Worm (Caenorhabditis elegans) whole organism, midembryonic: ENCODE data around the gene K09H11.15.

Experiments
- T22C8.4 ChIP-seq: fragments of 200-800 bp; sonication (Bioruptor generic); IDR thresholded peaks from 2 replicates; pipeline ENCODE4 v1.3.6; 2022; ENCODE audit warnings: missing genetic modification characterization, missing compliant biosample characterization
- cog-1 ChIP-seq: sonication (generic microtip); optimal IDR thresholded peaks from 2 replicates; lab custom pipeline; 2016; ENCODE audit warnings: missing genetic modification characterization, missing compliant biosample characterization
- flt-1 ChIP-seq: fragments of 200-800 bp; sonication (Bioruptor generic); IDR thresholded peaks from 2 replicates; pipeline ENCODE4 v1.3.6; 2022; ENCODE audit warnings: missing genetic modification characterization, missing compliant biosample characterization
- klf-2 ChIP-seq: fragments of 200-800 bp; sonication (Bioruptor generic); conservative IDR thresholded peaks from 2 replicates; pipeline ENCODE4 v1.3.6; 2022; ENCODE audit warnings: missing genetic modification reagents, missing genetic modification characterization, missing compliant biosample characterization
- med-1 ChIP-seq: sonication (generic microtip); optimal IDR thresholded peaks from 2 replicates; lab custom pipeline; 2017; ENCODE audit warnings: missing genetic modification characterization, mild to moderate bottlenecking, missing compliant biosample characterization, antibody characterized with exemption, missing genetic modification reagents; ENCODE audit not compliant: insufficient read depth
- ref-1 ChIP-seq: fragments of 200-800 bp; sonication (Bioruptor generic); conservative IDR thresholded peaks from 2 replicates; pipeline ENCODE4 v1.3.6; 2022; ENCODE audit warnings: missing genetic modification reagents, missing genetic modification characterization, missing compliant biosample characterization
- tab-1 ChIP-seq: fragments of 200-800 bp; sonication (Bioruptor generic); IDR thresholded peaks from 2 replicates; pipeline ENCODE4 v1.3.6; 2022; ENCODE audit warnings: missing genetic modification characterization, missing compliant biosample characterization
- ztf-23 ChIP-seq: fragments of 200-800 bp; sonication (Bioruptor generic); IDR thresholded peaks from 2 replicates; pipeline ENCODE4 v1.3.6; 2022; ENCODE audit warnings: missing genetic modification reagents, missing genetic modification characterization, missing compliant biosample characterization
- ztf-29 ChIP-seq: fragments of 200-800 bp; sonication (Bioruptor generic); IDR thresholded peaks from 2 replicates; pipeline ENCODE4 v1.3.6; 2022; ENCODE audit warnings: missing genetic modification reagents, missing genetic modification characterization, missing compliant biosample characterization

DNA sequence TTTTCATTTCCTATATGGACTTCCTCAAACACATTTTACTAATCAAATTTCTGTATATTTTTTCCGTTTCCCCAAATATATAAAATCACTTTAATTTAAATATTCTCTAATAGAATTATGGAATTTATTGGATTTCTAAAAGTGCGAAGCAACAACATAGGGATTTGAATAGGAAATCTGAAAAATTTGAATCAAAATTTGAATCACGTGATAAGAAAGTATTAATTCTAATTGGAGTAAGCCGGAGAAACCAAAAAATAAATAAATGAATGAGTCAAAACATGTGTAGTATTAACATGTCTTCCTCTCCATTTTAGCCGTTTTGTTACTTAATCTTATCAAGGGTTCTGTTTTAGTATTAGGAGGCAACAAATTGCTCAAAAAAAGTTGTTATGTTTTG lies 10.6 kb upstream of the K09H11.15 start:
- TF ChIP-seq ref-1 (GFP tag; lab: Robert Waterston, UW) (no peak), ztf-23 (GFP tag; lab: Robert Waterston, UW) (no peak), flt-1 (GFP tag; lab: Robert Waterston, UW) (no peak), tab-1 (GFP tag; lab: Robert Waterston, UW) (no peak), med-1 (GFP tag; lab: Kevin White, UChicago) (no peak), T22C8.4 (GFP tag; lab: Robert Waterston, UW) (no peak), cog-1 (tag; lab: Kevin White, UChicago) (no peak), ztf-29 (GFP tag; lab: Robert Waterston, UW) (no peak), klf-2 (GFP tag; lab: Robert Waterston, UW) (no peak)
